Fruit fly (Drosophila melanogaster): ENCODE measurements around the gene CtsK1.
A peak's percentile ranks its signal among the peaks of the same experiment; 100 is the strongest.

DNA sequence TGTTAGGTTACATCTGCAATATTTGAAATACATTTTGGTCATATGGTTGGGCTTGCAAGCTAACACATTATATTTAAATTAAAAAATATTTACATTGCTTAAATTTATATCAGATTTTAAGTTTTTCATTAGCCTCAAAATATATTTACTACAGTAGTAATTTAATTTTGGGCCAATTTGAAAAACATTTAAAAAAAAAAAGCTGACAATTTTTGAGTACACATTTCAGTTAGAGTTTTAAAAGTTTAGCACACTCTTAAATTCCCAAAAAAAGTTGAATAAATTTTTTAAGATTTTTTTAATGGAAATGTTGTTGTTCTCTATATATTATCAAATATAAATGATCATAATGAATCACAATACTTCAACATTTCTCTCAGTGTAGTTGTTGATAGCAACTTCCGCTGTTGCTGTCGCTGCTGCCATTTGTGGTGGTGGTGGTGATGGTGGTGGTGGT lies 36.8 kb upstream of the CtsK1 start:
- TF ChIP-seq OdsH (GFP tag; optimal IDR thresholded peaks at IDR 0.05) (peak; percentile 74), Gug (GFP tag; IDR thresholded peaks at IDR 0.05) (0 out of 2 replicates have a peak, but pooled peaks have one; percentile 28), CG6854 (GFP tag; optimal IDR thresholded peaks at IDR 0.05) (no peak), Lpt (GFP tag; optimal IDR thresholded peaks at IDR 0.05) (peak; percentile 75), cyc (GFP tag; optimal IDR thresholded peaks at IDR 0.05) (no peak), Eip78C (GFP tag) (peak; percentile 89)

Measured in whole organism, prepupa.